Fruit fly (Drosophila melanogaster): ENCODE data around the gene CG15535.

The CG15535 gene

DNA sequence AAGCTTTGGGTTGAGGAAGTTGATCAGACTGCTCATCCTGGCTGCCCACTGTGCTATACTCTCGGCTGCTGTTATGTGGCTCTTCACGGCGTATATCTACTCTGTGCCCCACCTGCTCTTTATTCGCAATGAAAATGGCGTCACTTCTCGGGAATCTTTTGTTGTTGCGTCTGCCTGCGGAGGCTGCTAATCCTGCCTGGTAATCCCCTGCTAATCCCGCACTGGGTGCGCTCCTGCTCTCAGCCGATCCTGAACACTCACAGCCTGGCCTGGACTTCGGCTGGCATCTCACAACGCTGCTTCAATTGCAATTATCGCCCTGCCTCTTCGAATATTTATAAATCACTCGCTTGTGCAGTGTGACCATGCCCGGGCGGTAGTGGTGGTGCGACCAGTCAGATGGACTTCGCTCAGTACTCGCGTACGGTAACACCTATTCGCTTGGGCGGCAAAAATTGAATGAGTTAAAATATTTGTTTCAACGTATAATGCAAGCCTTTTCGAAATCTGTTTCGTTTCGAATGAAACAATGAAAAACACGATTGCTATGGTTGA lies 4.2 kb upstream of the CG15535 start, which contains the start of gene CG2218 (continued):
- TF ChIP-seq CTCF (GFP tag; optimal IDR thresholded peaks at IDR 0.05) = peak; percentile 54
- no peak for TF ChIP-seq z (GFP tag; IDR thresholded peaks at IDR 0.05)
- no peak for TF ChIP-seq CG1233 (GFP tag; optimal IDR thresholded peaks at IDR 0.05)
- no peak for TF ChIP-seq B-H2 (GFP tag; optimal IDR thresholded peaks at IDR 0.05)
- no peak for TF ChIP-seq CG5953 (GFP tag; IDR thresholded peaks at IDR 0.05)
- TF ChIP-seq CG15696 (tag; optimal IDR thresholded peaks at IDR 0.05) = no peak
- no peak for TF ChIP-seq Oli (tag; optimal IDR thresholded peaks at IDR 0.05)
- TF ChIP-seq CG6791 (GFP tag; IDR thresholded peaks at IDR 0.05; ENCODE audit: partially characterized antibody) = peak; percentile 53; the same call in 1 of the 3 replicates
- no peak for TF ChIP-seq fd96Cb (tag; optimal IDR thresholded peaks at IDR 0.05)
- TF ChIP-seq Nf-YA (GFP tag; IDR thresholded peaks at IDR 0.05) = no peak
- TF ChIP-seq MBD-R2 (GFP tag; IDR thresholded peaks at IDR 0.05) = peak; percentile 72
- no peak for TF ChIP-seq vfl (GFP tag; optimal IDR thresholded peaks at IDR 0.05)
- TF ChIP-seq bowl (GFP tag; IDR thresholded peaks at IDR 0.05) = no peak
- no peak for TF ChIP-seq CG10147 (GFP tag; optimal IDR thresholded peaks at IDR 0.05)
- peak; percentile 76 for TF ChIP-seq trem (tag; optimal IDR thresholded peaks at IDR 0.05)
- TF ChIP-seq psq (GFP tag; optimal IDR thresholded peaks at IDR 0.05) = no peak
- no peak for TF ChIP-seq CG13624 (GFP tag; optimal IDR thresholded peaks at IDR 0.05)
- no peak for TF ChIP-seq CG9215 (GFP tag; IDR thresholded peaks at IDR 0.05)
- no peak for TF ChIP-seq Lim3 (GFP tag; IDR thresholded peaks at IDR 0.05)
- no peak for TF ChIP-seq gsb-n (tag; optimal IDR thresholded peaks at IDR 0.05)
- no peak for TF ChIP-seq CG11695 (GFP tag; IDR thresholded peaks at IDR 0.05)
- TF ChIP-seq CG9797 (GFP tag; optimal IDR thresholded peaks at IDR 0.05) = peak; percentile 99
- TF ChIP-seq CG18599 (GFP tag; optimal IDR thresholded peaks at IDR 0.05) = no peak
- TF ChIP-seq insv (GFP tag; optimal IDR thresholded peaks at IDR 0.05) = no peak
- TF ChIP-seq CG9876 (GFP tag; optimal IDR thresholded peaks at IDR 0.05) = no peak
- TF ChIP-seq CG34224 (GFP tag; IDR thresholded peaks at IDR 0.05; ENCODE audit: partially characterized antibody) = no peak
- TF ChIP-seq Taf1 (GFP tag; IDR thresholded peaks at IDR 0.05) = no peak
- TF ChIP-seq Ada2b (GFP tag; IDR thresholded peaks at IDR 0.05) = no peak
- no peak for TF ChIP-seq E2f1 (GFP tag; IDR thresholded peaks at IDR 0.05)
- peak; percentile 14 for TF ChIP-seq nmo (GFP tag; optimal IDR thresholded peaks at IDR 0.05)
- no peak for TF ChIP-seq lola (GFP tag; optimal IDR thresholded peaks at IDR 0.05)
- no peak for TF ChIP-seq bigmax (GFP tag; optimal IDR thresholded peaks at IDR 0.05)
- TF ChIP-seq CG2116 (GFP tag; optimal IDR thresholded peaks at IDR 0.05) = peak; percentile 49
- TF ChIP-seq Dek (tag; optimal IDR thresholded peaks at IDR 0.05) = no peak
- no peak for TF ChIP-seq Nf-YC (tag; optimal IDR thresholded peaks at IDR 0.05)
- TF ChIP-seq CG14441 (GFP tag; IDR thresholded peaks at IDR 0.05) = no peak
- TF ChIP-seq CG10321 (GFP tag; IDR thresholded peaks at IDR 0.05) = no peak
- TF ChIP-seq rib (GFP tag; IDR thresholded peaks at IDR 0.05) = no peak
- no peak for TF ChIP-seq Bdp1 (GFP tag; optimal IDR thresholded peaks at IDR 0.05)
- TF ChIP-seq ro (GFP tag; IDR thresholded peaks at IDR 0.05) = no peak
- no peak for TF ChIP-seq CG17568 (GFP tag; optimal IDR thresholded peaks at IDR 0.05)
- TF ChIP-seq CG31441 (GFP tag; IDR thresholded peaks at IDR 0.05) = no peak
- no peak for TF ChIP-seq lmd (GFP tag; IDR thresholded peaks at IDR 0.05)
- TF ChIP-seq CG1529 (GFP tag; optimal IDR thresholded peaks at IDR 0.05) = no peak
- no peak for TF ChIP-seq croc (GFP tag; conservative IDR thresholded peaks at IDR 0.05)
- TF ChIP-seq nerfin-2 (GFP tag; IDR thresholded peaks at IDR 0.05; ENCODE audit: partially characterized antibody) = no peak
- TF ChIP-seq Nf-YB (GFP tag; optimal IDR thresholded peaks at IDR 0.05) = no peak
- TF ChIP-seq Bgb (GFP tag; IDR thresholded peaks at IDR 0.05; ENCODE audit: partially characterized antibody) = peak; percentile 56
- no peak for TF ChIP-seq ac (GFP tag; optimal IDR thresholded peaks at IDR 0.05)
- TF ChIP-seq CG2875 (GFP tag; optimal IDR thresholded peaks at IDR 0.05) = no peak
- TF ChIP-seq CG33213 (GFP tag; optimal IDR thresholded peaks at IDR 0.05) = no peak
- TF ChIP-seq Sry-δ (GFP tag; optimal IDR thresholded peaks at IDR 0.05) = peak; percentile 67

Data from whole organism, embryonic.